Worm (Caenorhabditis elegans): Measurements from ENCODE around the gene ppk-3.
A peak's percentile ranks its signal among the peaks of the same experiment; 100 is the strongest.

ppk-3 gene

DNA sequence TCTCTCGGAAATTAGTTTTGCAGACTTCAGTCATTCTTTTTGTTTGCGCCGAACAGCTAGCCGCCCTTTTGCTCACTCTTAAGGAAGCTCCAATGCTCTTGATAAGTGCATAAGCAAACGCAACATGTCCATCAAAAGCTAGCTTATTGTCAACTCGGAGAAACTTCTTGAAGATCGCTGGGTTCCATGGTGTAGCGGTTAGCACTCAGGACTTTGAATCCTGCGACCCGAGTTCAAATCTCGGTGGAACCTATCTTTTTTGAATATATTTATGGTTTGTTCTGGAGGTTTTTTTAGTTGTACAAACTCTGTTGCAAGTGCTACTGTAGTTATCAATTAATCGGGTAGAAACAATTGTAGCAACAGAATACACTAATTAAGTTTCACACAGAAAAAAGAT, 37.9 kb downstream of the ppk-3 start:
- TF ChIP-seq F13H6.1 (tag; optimal IDR thresholded peaks at IDR 0.05), result no peak
- no peak for TF ChIP-seq ceh-34 (tag; optimal IDR thresholded peaks at IDR 0.05)
- no peak for TF ChIP-seq pat-9 (tag; optimal IDR thresholded peaks at IDR 0.05)
- TF ChIP-seq ceh-45 (GFP tag; IDR thresholded peaks at IDR 0.05), result no peak
- no peak for TF ChIP-seq che-1 (tag; optimal IDR thresholded peaks at IDR 0.05)
- TF ChIP-seq C08G9.2 (tag; optimal IDR thresholded peaks at IDR 0.05), result no peak

DNA sequence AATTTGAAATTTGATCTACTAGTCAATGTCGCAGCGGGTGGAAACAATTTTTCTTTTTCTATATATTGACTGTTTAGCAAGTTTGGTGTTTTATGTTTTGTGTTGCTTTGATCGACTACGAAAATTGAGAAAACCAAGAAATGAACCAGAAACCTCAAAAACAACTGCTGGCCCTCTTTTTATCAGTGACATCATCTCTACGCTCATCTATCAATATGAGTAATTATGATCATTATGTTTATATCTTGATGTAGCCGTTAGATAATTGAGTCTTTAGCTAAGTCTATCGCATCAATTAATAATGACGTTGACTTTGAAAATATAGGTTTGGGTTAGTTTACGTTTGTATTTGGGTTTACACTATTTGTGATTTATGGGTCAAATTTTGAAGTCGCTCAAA, 39.8 kb downstream of the ppk-3 start:
- TF ChIP-seq che-1 (tag; optimal IDR thresholded peaks at IDR 0.05) (no peak), ceh-30 (tag; optimal IDR thresholded peaks at IDR 0.05) (no peak), unc-55 (GFP tag; optimal IDR thresholded peaks at IDR 0.05) (peak; percentile 52)

DNA sequence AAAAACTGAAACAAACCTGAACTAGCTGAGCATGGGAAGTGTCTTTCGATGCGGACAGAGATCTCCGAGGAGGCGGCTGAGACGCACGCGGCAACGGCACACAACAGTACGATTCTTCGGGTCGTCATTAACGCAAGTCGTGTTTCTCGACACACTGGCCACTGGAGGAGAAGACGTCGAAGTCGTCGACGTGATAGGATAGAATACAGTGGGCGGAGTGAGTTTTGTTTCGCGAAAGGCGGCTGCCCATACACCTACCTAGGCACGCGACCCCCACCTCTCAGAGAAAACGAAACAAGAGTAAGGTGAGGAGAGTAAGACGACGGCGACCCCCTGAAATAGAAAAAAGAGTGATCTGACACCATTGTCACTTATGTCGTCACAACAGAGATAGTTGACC, 40.7 kb downstream of the ppk-3 start, which contains the start of gene gmap-1:
Gene gmap-1, minus strand, starts transcription at position 211 of the 400 bp plus-strand sequence.
- TF ChIP-seq ztf-16 (tag; optimal IDR thresholded peaks at IDR 0.05), result no peak
- TF ChIP-seq K02D7.2 (tag; optimal IDR thresholded peaks at IDR 0.05), result no peak
- TF ChIP-seq pha-4 (tag; optimal IDR thresholded peaks at IDR 0.05), result no peak
- no peak for TF ChIP-seq F13H6.1 (tag; optimal IDR thresholded peaks at IDR 0.05)

DNA sequence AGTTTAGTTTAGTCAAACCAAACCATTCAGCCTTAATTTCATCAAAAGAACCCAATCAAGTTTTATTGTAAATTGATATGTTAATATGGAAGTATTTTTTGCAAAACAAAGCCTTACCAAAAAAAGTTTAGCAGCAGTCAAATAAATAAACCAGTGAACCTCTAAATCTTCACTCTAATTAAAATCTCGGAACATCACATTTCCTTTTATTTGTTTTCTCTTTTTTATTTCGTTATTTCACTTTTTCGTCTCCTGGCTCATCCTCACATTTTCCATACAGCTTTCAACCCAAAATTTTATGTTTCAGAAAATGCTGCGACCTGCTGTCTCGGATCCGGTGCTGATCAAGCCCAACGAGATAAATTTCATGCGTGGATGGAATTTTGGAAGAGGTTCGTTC, 45.5 kb downstream of the ppk-3 start, which contains the start of gene C34E7.3:
Gene C34E7.3, plus strand, starts transcription at position 301 of the 400 bp plus-strand sequence.
- TF ChIP-seq pax-1 (tag; optimal IDR thresholded peaks at IDR 0.05), result no peak

DNA sequence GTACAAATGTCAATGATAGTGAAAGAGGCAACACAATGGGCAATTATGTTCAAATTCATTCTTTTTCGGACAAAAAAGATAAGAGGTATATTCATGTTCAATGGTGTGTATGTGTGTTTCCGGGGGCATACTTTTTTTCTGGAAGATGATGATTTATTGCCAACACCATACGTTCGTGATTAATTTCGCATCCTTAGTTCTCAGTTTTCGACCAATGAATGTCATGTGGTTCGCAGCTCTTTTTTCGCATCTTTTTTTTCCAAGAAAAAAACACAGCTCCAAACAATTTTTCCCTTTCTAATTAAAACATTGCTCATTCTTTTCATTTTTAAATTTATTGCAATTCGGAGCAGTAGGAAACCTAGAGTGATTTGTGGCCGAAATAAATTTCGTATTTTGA, 46.7 kb downstream of the ppk-3 start:
- TF ChIP-seq eyg-1 (tag; optimal IDR thresholded peaks at IDR 0.05) (no peak), ceh-19 (GFP tag; optimal IDR thresholded peaks at IDR 0.05) (no peak), C38D4.7 (GFP tag; optimal IDR thresholded peaks at IDR 0.05) (no peak), hlh-13 (GFP tag; optimal IDR thresholded peaks at IDR 0.05) (no peak), unc-3 (GFP tag; conservative IDR thresholded peaks at IDR 0.05) (no peak), unc-3 (tag; optimal IDR thresholded peaks at IDR 0.05) (no peak), tbx-2 (tag; optimal IDR thresholded peaks at IDR 0.05) (no peak), ahr-1 (tag; optimal IDR thresholded peaks at IDR 0.05) (no peak), nhr-232 (tag; optimal IDR thresholded peaks at IDR 0.05) (no peak), ceh-34 (tag; optimal IDR thresholded peaks at IDR 0.05) (no peak), lim-6 (tag; optimal IDR thresholded peaks at IDR 0.05) (no peak), C08G9.2 (tag; optimal IDR thresholded peaks at IDR 0.05) (no peak), ama-1 (optimal IDR thresholded peaks at IDR 0.05) (no peak), F13H6.1 (tag; optimal IDR thresholded peaks at IDR 0.05) (no peak), pat-9 (tag; optimal IDR thresholded peaks at IDR 0.05) (no peak), K02D7.2 (tag; optimal IDR thresholded peaks at IDR 0.05) (no peak), ceh-31 (tag; optimal IDR thresholded peaks at IDR 0.05) (no peak), che-1 (tag; optimal IDR thresholded peaks at IDR 0.05) (no peak), unc-42 (tag; optimal IDR thresholded peaks at IDR 0.05) (no peak), lin-11 (tag; optimal IDR thresholded peaks at IDR 0.05) (no peak)

DNA sequence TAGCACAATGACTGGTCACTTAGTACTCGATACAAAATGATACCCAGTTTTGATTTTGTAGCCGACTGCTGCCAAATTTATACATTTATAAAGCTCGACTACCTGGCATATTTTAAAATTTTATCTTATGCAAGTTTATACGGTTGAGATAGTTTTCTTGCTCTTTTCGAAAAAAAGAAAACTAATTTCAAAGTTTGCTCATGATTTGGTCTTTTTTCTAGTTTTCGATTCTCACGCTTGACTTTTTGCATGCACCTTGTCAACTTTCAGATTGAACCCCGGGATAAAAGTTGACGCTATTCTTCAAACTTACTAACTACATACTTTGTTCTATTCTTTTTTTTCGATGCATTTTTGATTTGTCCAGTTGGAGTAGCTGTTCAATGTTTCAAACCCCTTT, 48.4 kb downstream of the ppk-3 start:
- no peak for TF ChIP-seq hlh-8 (tag; optimal IDR thresholded peaks at IDR 0.05)
- no peak for TF ChIP-seq lin-11 (tag; optimal IDR thresholded peaks at IDR 0.05)
- no peak for TF ChIP-seq C08G9.2 (tag; optimal IDR thresholded peaks at IDR 0.05)

Data from whole organism, late embryonic.